Fruit fly (Drosophila melanogaster) whole organism, embryonic: Measurements from ENCODE around the gene park.
A peak's percentile ranks its signal among the peaks of the same experiment; 100 is the strongest.

ENCODE experiments used
- CG10321 ChIP-seq: fragments of 200-800 bp; sonication (Bioruptor generic); IDR thresholded peaks from 2 replicates; pipeline ENCODE4 v1.3.6; 2022; ENCODE audit warnings: missing biosample characterization, missing genetic modification characterization
- CG10543 ChIP-seq: fragments of 200-800 bp; sonication (Bioruptor generic); optimal IDR thresholded peaks from 3 replicates; lab custom pipeline; 2017; ENCODE audit warnings: missing biosample characterization, mild to moderate bottlenecking, missing genetic modification characterization, moderate library complexity
- CG10959 ChIP-seq: fragments of 200-800 bp; sonication (Bioruptor generic); IDR thresholded peaks from 2 replicates; pipeline ENCODE4 v1.3.6; 2022; ENCODE audit warnings: missing biosample characterization, missing genetic modification characterization
- CG12155 ChIP-seq: fragments of 200-800 bp; sonication (Bioruptor generic); optimal IDR thresholded peaks from 3 replicates; lab custom pipeline; 2016; ENCODE audit warnings: missing biosample characterization, missing genetic modification characterization
- CG12299 ChIP-seq: fragments of 200-800 bp; sonication (Bioruptor generic); optimal IDR thresholded peaks from 2 replicates; lab custom pipeline; 2018; ENCODE audit warnings: missing biosample characterization, mild to moderate bottlenecking, missing genetic modification characterization
- CG12659 ChIP-seq: fragments of 200-800 bp; sonication (Bioruptor generic); optimal IDR thresholded peaks from 3 replicates; lab custom pipeline; 2017; ENCODE audit warnings: mild to moderate bottlenecking, missing biosample characterization, missing genetic modification reagents, missing genetic modification characterization
- CG13894 ChIP-seq: fragments of 200-800 bp; sonication (Bioruptor generic); optimal IDR thresholded peaks from 3 replicates; lab custom pipeline; 2018; ENCODE audit warnings: missing biosample characterization, mild to moderate bottlenecking, missing genetic modification characterization, moderate library complexity
- CG15011 ChIP-seq: fragments of 200-800 bp; sonication (Bioruptor generic); optimal IDR thresholded peaks from 3 replicates; lab custom pipeline; 2018; ENCODE audit warnings: missing biosample characterization, mild to moderate bottlenecking, missing genetic modification characterization
- CG16813 ChIP-seq: fragments of 200-800 bp; sonication (Bioruptor generic); IDR thresholded peaks from 3 replicates; pipeline ENCODE4 v1.3.6; 2022; ENCODE audit warnings: missing biosample characterization, missing genetic modification characterization; ENCODE audit not compliant: partially characterized antibody
- CG2202 ChIP-seq: fragments of 200-800 bp; sonication (Bioruptor generic); optimal IDR thresholded peaks from 2 replicates; lab custom pipeline; 2018; ENCODE audit warnings: missing biosample characterization, mild to moderate bottlenecking, missing genetic modification characterization
- CG2889 ChIP-seq: fragments of 200-800 bp; sonication (Bioruptor generic); IDR thresholded peaks from 3 replicates; pipeline ENCODE4 v1.3.6; 2022; ENCODE audit warnings: missing biosample characterization, missing genetic modification characterization
- CG3163 ChIP-seq: fragments of 200-800 bp; sonication (Bioruptor generic); optimal IDR thresholded peaks from 3 replicates; lab custom pipeline; 2016; ENCODE audit warnings: missing biosample characterization, missing genetic modification characterization
- CG4730 ChIP-seq: fragments of 200-800 bp; sonication (Bioruptor generic); IDR thresholded peaks from 2 replicates; pipeline ENCODE4 v1.3.6; 2022; ENCODE audit warnings: missing biosample characterization, missing genetic modification characterization
- CG7987 ChIP-seq: fragments of 200-800 bp; sonication (Bioruptor generic); optimal IDR thresholded peaks from 2 replicates; lab custom pipeline; 2018; ENCODE audit warnings: missing biosample characterization, mild to moderate bottlenecking, missing genetic modification characterization, moderate library complexity
- CG8089 ChIP-seq: fragments of 200-800 bp; sonication (Bioruptor generic); optimal IDR thresholded peaks from 3 replicates; lab custom pipeline; 2016; ENCODE audit warnings: missing biosample characterization, missing genetic modification characterization
- CG8290 ChIP-seq, 3 experiments: fragments of 200-800 bp; sonication (Bioruptor generic); optimal IDR thresholded peaks; 2 replicates each; lab custom pipeline; 2016 to 2019; ENCODE audit warnings: missing biosample characterization in 3 of 3, missing genetic modification characterization in 3 of 3, mild to moderate bottlenecking in 2 of 3, moderate library complexity in 1 of 3
- CG8944 ChIP-seq: fragments of 200-800 bp; sonication (Bioruptor generic); optimal IDR thresholded peaks from 3 replicates; lab custom pipeline; 2016; ENCODE audit warnings: missing biosample characterization, missing genetic modification characterization
- CG9437 ChIP-seq: fragments of 200-800 bp; sonication (Bioruptor generic); optimal IDR thresholded peaks from 2 replicates; lab custom pipeline; 2018; ENCODE audit warnings: missing biosample characterization, mild to moderate bottlenecking, missing genetic modification characterization
- Chrac-16 ChIP-seq: fragments of 200-800 bp; sonication (Bioruptor generic); optimal IDR thresholded peaks from 3 replicates; lab custom pipeline; 2016; ENCODE audit warnings: missing biosample characterization, missing genetic modification characterization
- Dek ChIP-seq: fragments of 200-800 bp; sonication (Bioruptor generic); optimal IDR thresholded peaks from 3 replicates; lab custom pipeline; 2019; ENCODE audit warnings: missing biosample characterization, mild to moderate bottlenecking, missing genetic modification characterization, moderate library complexity
- Elba2 ChIP-seq: fragments of 200-800 bp; sonication (Bioruptor generic); optimal IDR thresholded peaks from 3 replicates; lab custom pipeline; 2016; ENCODE audit warnings: missing biosample characterization, missing genetic modification characterization
- GATAe ChIP-seq: fragments of 200-800 bp; sonication (Bioruptor generic); conservative IDR thresholded peaks from 2 replicates; pipeline ENCODE4 v1.3.6; 2022; ENCODE audit warnings: missing biosample characterization, missing genetic modification characterization
- NfI ChIP-seq: fragments of 200-800 bp; sonication (Bioruptor generic); optimal IDR thresholded peaks from 3 replicates; lab custom pipeline; 2018; ENCODE audit warnings: missing biosample characterization, mild to moderate bottlenecking, missing genetic modification characterization, moderate library complexity
- PHDP ChIP-seq: fragments of 200-800 bp; sonication (Bioruptor generic); optimal IDR thresholded peaks from 3 replicates; lab custom pipeline; 2018; ENCODE audit warnings: missing biosample characterization, mild to moderate bottlenecking, missing genetic modification characterization, moderate library complexity
- Pdp1 ChIP-seq, 2 experiments: fragments of 200-800 bp; sonication (Bioruptor generic); optimal IDR thresholded peaks; 3 replicates each; lab custom pipeline; 2016; ENCODE audit warnings: missing biosample characterization in 2 of 2, missing genetic modification characterization in 2 of 2, mild to moderate bottlenecking in 1 of 2, moderate library complexity in 1 of 2
- Taf1 ChIP-seq: fragments of 200-800 bp; sonication (Bioruptor generic); IDR thresholded peaks from 2 replicates; pipeline ENCODE4 v1.3.6; 2022; ENCODE audit warnings: missing biosample characterization, missing genetic modification characterization
- Tbp ChIP-seq: fragments of >200 bp; optimal IDR thresholded peaks from 2 replicates; lab custom pipeline; 2018; ENCODE audit warnings: missing biosample characterization, missing genetic modification characterization
- Usf ChIP-seq: fragments of 200-800 bp; sonication (Bioruptor generic); optimal IDR thresholded peaks from 2 replicates; lab custom pipeline; 2017; ENCODE audit warnings: missing genotype, missing biosample characterization, missing genetic modification characterization
- YL-1 ChIP-seq: fragments of 200-800 bp; sonication (Bioruptor generic); optimal IDR thresholded peaks from 3 replicates; lab custom pipeline; 2017; ENCODE audit warnings: missing biosample characterization, mild to moderate bottlenecking, missing genetic modification characterization
- aop ChIP-seq: fragments of 200-800 bp; sonication (Bioruptor generic); IDR thresholded peaks from 2 replicates; pipeline ENCODE4 v1.3.6; 2022; ENCODE audit warnings: missing biosample characterization, missing genetic modification characterization
- az2 ChIP-seq: fragments of 200-800 bp; sonication (Bioruptor generic); optimal IDR thresholded peaks from 3 replicates; lab custom pipeline; 2016; ENCODE audit warnings: missing biosample characterization, missing genetic modification characterization
- chm ChIP-seq: fragments of 200-800 bp; sonication (Bioruptor generic); IDR thresholded peaks from 2 replicates; pipeline ENCODE4 v1.3.6; 2022; ENCODE audit warnings: missing biosample characterization, missing genetic modification characterization
- crp ChIP-seq, 2 experiments: fragments of 200-800 bp; sonication (Bioruptor generic); optimal IDR thresholded peaks; 2 replicates in 1 of 2; 3 replicates in 1 of 2; lab custom pipeline; 2017; ENCODE audit warnings: missing biosample characterization in 2 of 2, missing genetic modification characterization in 2 of 2, mild to moderate bottlenecking in 1 of 2, moderate library complexity in 1 of 2
- dysf ChIP-seq: fragments of 200-800 bp; sonication (Bioruptor generic); IDR thresholded peaks from 3 replicates; pipeline ENCODE4 v1.3.6; 2022; ENCODE audit warnings: missing biosample characterization, missing genetic modification characterization
- eve ChIP-seq, 2 experiments: fragments of >200 bp; optimal IDR thresholded peaks; 2 replicates each; lab custom pipeline; 2017; ENCODE audit warnings: missing biosample characterization in 2 of 2, missing genetic modification characterization in 2 of 2
- fd102C ChIP-seq: fragments of 200-800 bp; sonication (Bioruptor generic); optimal IDR thresholded peaks from 2 replicates; lab custom pipeline; 2018; ENCODE audit warnings: missing biosample characterization, mild to moderate bottlenecking, missing genetic modification characterization, moderate library complexity
- gce ChIP-seq: fragments of 200-800 bp; sonication (Bioruptor generic); IDR thresholded peaks from 3 replicates; pipeline ENCODE4 v1.3.6; 2022; ENCODE audit warnings: missing biosample characterization, missing genetic modification characterization
- gsb ChIP-seq: fragments of 200-800 bp; sonication (Bioruptor generic); IDR thresholded peaks from 2 replicates; pipeline ENCODE4 v1.3.6; 2022; ENCODE audit warnings: missing biosample characterization, missing genetic modification characterization
- h ChIP-seq: fragments of >200 bp; optimal IDR thresholded peaks from 2 replicates; lab custom pipeline; 2017
- her ChIP-seq: fragments of 200-800 bp; sonication (Bioruptor generic); optimal IDR thresholded peaks from 2 replicates; lab custom pipeline; 2016; ENCODE audit warnings: missing biosample characterization, missing genetic modification characterization
- inv ChIP-seq: fragments of 200-800 bp; sonication (Bioruptor generic); IDR thresholded peaks from 2 replicates; pipeline ENCODE4 v1.3.6; 2022; ENCODE audit warnings: missing biosample characterization, missing genetic modification characterization; ENCODE audit not compliant: partially characterized antibody
- knrl ChIP-seq: fragments of 200-800 bp; sonication (Bioruptor generic); IDR thresholded peaks from 3 replicates; pipeline ENCODE4 v1.3.6; 2022; ENCODE audit warnings: missing biosample characterization, missing genetic modification characterization; ENCODE audit not compliant: partially characterized antibody
- lilli ChIP-seq: fragments of 200-800 bp; sonication (Bioruptor generic); optimal IDR thresholded peaks from 3 replicates; lab custom pipeline; 2016; ENCODE audit warnings: missing biosample characterization, missing genetic modification characterization
- nom ChIP-seq: fragments of 200-800 bp; sonication (Bioruptor generic); optimal IDR thresholded peaks from 2 replicates; lab custom pipeline; 2017; ENCODE audit warnings: missing biosample characterization, missing genetic modification characterization, mild to moderate bottlenecking, moderate library complexity, missing genetic modification reagents
- oc ChIP-seq: fragments of 200-800 bp; sonication (Bioruptor generic); optimal IDR thresholded peaks from 2 replicates; lab custom pipeline; 2018; ENCODE audit warnings: missing biosample characterization, mild to moderate bottlenecking, missing genetic modification characterization, moderate library complexity
- phol ChIP-seq: fragments of 200-800 bp; sonication (Bioruptor generic); optimal IDR thresholded peaks from 3 replicates; lab custom pipeline; 2018; ENCODE audit warnings: missing biosample characterization, mild to moderate bottlenecking, missing genetic modification characterization, moderate library complexity
- sob ChIP-seq: fragments of 200-800 bp; sonication (Bioruptor generic); IDR thresholded peaks from 2 replicates; pipeline ENCODE4 v1.3.6; 2022; ENCODE audit warnings: missing biosample characterization, missing genetic modification characterization
- trh ChIP-seq: fragments of 200-800 bp; sonication (Bioruptor generic); optimal IDR thresholded peaks from 2 replicates; lab custom pipeline; 2016; ENCODE audit warnings: missing biosample characterization, missing genetic modification characterization
- twi ChIP-seq: fragments of 200-800 bp; optimal IDR thresholded peaks from 2 replicates; lab custom pipeline; 2019; ENCODE audit warnings: missing biosample characterization, mild to moderate bottlenecking, missing genetic modification characterization, moderate library complexity
- tx ChIP-seq: fragments of 200-800 bp; sonication (Bioruptor generic); optimal IDR thresholded peaks from 2 replicates; lab custom pipeline; 2016; ENCODE audit warnings: missing biosample characterization, missing genetic modification characterization
- unc-4 ChIP-seq: fragments of 200-800 bp; sonication (Bioruptor generic); IDR thresholded peaks from 2 replicates; pipeline ENCODE4 v1.3.6; 2022; ENCODE audit warnings: missing biosample characterization, missing genetic modification characterization; ENCODE audit not compliant: partially characterized antibody

park gene

dm6 chr3L:21196563-21196962 lies at the start of gene park, which contains the start of gene Targ3:
Gene park (minus strand): TSS chr3L:21196853.
Gene Targ3 (plus strand): TSS chr3L:21196831.
- TF ChIP-seq eve (GFP tag; optimal IDR thresholded peaks at IDR 0.05; lab: Kevin White, UChicago) (no peak), CG2889 (GFP tag; lab: Robert Waterston, UW) (no peak), gsb (GFP tag; lab: Robert Waterston, UW) (no peak), CG3163 (GFP tag; lab: Kevin White, UChicago) (peak; percentile 19), aop (GFP tag; lab: Robert Waterston, UW) (no peak), knrl (no peak), fd102C (GFP tag; lab: Kevin White, UChicago) (no peak), CG16813 (GFP tag; lab: Robert Waterston, UW) (no peak), phol (peak; percentile 15), gce (no peak), CG13894 (tag; lab: Kevin White, UChicago) (no peak), CG10959 (no peak), CG8944 (no peak), NfI (GFP tag; lab: Kevin White, UChicago) (peak; percentile 55), Taf1 (GFP tag; lab: Robert Waterston, UW) (no peak), Elba2 (GFP tag; lab: Kevin White, UChicago) (no peak), lilli (GFP tag; lab: Kevin White, UChicago) (peak; percentile 61), sob (GFP tag; lab: Robert Waterston, UW) (peak; percentile 38; the same call in 1 of the 2 replicates), CG12155 (peak; percentile 52), crp (GFP tag; optimal IDR thresholded peaks at IDR 0.05; lab: Kevin White, UChicago) (peak; percentile 45 to 92), CG4730 (GFP tag; lab: Robert Waterston, UW) (no peak), CG12659 (GFP tag; lab: Kevin White, UChicago) (peak; percentile 60), tx (GFP tag; lab: Kevin White, UChicago) (peak; percentile 35), CG12299 (tag; lab: Kevin White, UChicago) (no peak), CG8290 (GFP tag; optimal IDR thresholded peaks at IDR 0.05; lab: Kevin White, UChicago) (no peak), CG8290 (tag; optimal IDR thresholded peaks at IDR 0.05; lab: Kevin White, UChicago) (peak in 1 of 2 experiments; percentile 80), inv (no peak), CG15011 (no peak), h (lab: Kevin White, UChicago) (no peak), oc (tag; lab: Kevin White, UChicago) (no peak), trh (GFP tag; lab: Kevin White, UChicago) (no peak), twi (tag; lab: Kevin White, UChicago) (no peak), CG10321 (no peak), Pdp1 (GFP tag; optimal IDR thresholded peaks at IDR 0.05; lab: Kevin White, UChicago) (peak in 1 of 2 experiments; percentile 4), Usf (GFP tag; lab: Kevin White, UChicago) (no peak), CG10543 (peak; percentile 22), dysf (GFP tag; lab: Robert Waterston, UW) (no peak), CG9437 (GFP tag; lab: Kevin White, UChicago) (peak; percentile 23), CG8089 (GFP tag; lab: Kevin White, UChicago) (no peak), YL-1 (GFP tag; lab: Kevin White, UChicago) (peak; percentile 66), unc-4 (GFP tag; lab: Robert Waterston, UW) (0 out of 2 replicates have a peak, but pooled peaks have one; percentile 29), CG2202 (tag; lab: Kevin White, UChicago) (no peak), chm (GFP tag; lab: Robert Waterston, UW) (no peak), Dek (no peak), nom (GFP tag; lab: Kevin White, UChicago) (no peak), az2 (GFP tag; lab: Kevin White, UChicago) (no peak), Chrac-16 (GFP tag; lab: Kevin White, UChicago) (no peak), Tbp (GFP tag; lab: Kevin White, UChicago) (no peak), her (GFP tag; lab: Kevin White, UChicago) (peak; percentile 30), CG7987 (peak; percentile 47), GATAe (GFP tag; lab: Robert Waterston, UW) (no peak), PHDP (tag; lab: Kevin White, UChicago) (peak; percentile 35)
